Worm (Caenorhabditis elegans): ENCODE measurements around the gene M03E7.1.

DNA sequence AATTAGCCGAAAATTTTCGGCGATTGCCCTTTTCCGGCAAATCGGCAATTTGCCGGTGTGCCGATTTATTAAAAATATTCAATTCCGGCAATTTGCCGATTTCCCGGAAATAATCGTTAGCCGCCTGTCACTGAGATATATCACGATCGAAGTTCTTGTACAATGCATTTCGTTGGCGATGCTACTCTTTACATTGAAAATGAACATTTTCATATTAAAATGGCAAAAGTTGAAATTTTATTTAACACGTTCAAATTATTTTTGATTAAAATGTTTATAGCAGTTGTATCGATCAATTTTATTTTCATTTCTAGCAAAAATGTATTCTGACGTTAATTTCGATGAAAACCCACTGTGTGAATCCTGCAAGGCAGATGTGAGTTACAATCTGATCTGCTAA, 6.8 kb upstream of the M03E7.1 start, which contains the start of gene M03E7.3:
- TF ChIP-seq nfya-1 (tag; optimal IDR thresholded peaks at IDR 0.05) (no peak), pqm-1 (tag; optimal IDR thresholded peaks at IDR 0.05) (no peak), sox-2 (GFP tag; IDR thresholded peaks at IDR 0.05) (no peak), Y22D7AL.16 (tag; optimal IDR thresholded peaks at IDR 0.05) (no peak), F13H6.1 (tag; optimal IDR thresholded peaks at IDR 0.05) (no peak), rnt-1 (tag; optimal IDR thresholded peaks at IDR 0.05) (no peak), fkh-6 (tag; optimal IDR thresholded peaks at IDR 0.05) (no peak), ama-1 (optimal IDR thresholded peaks at IDR 0.05) (no peak), hlh-15 (tag; optimal IDR thresholded peaks at IDR 0.05) (no peak)
